Worm (Caenorhabditis elegans) whole organism, L1 larva: ENCODE results near the gene fmo-4.

ENCODE experiments used
- C16A3.4 ChIP-seq: fragments of 150-350 bp; optimal IDR thresholded peaks from 2 replicates; lab custom pipeline; 2014; ENCODE audit warnings: missing biosample characterization, missing genetic modification characterization
- C34B4.2 ChIP-seq: sonication (generic microtip); optimal IDR thresholded peaks from 2 replicates; lab custom pipeline; 2017; ENCODE audit warnings: mild to moderate bottlenecking, missing genetic modification characterization, missing compliant biosample characterization
- Y116A8C.19 ChIP-seq: sonication (generic microtip); optimal IDR thresholded peaks from 2 replicates; lab custom pipeline; 2016; ENCODE audit warnings: missing compliant biosample characterization, missing genetic modification characterization, borderline replicate concordance
- aha-1 ChIP-seq: fragments of 150-350 bp; optimal IDR thresholded peaks from 2 replicates; lab custom pipeline; 2014; ENCODE audit warnings: missing biosample characterization, missing genetic modification characterization
- aly-2 ChIP-seq: fragments of 150-350 bp; optimal IDR thresholded peaks from 2 replicates; lab custom pipeline; 2014; ENCODE audit warnings: missing biosample characterization, missing genetic modification characterization
- ama-1 ChIP-seq: fragments of 150-350 bp; optimal IDR thresholded peaks from 2 replicates; lab custom pipeline; 2014
- blmp-1 ChIP-seq: fragments of 150-350 bp; optimal IDR thresholded peaks from 2 replicates; lab custom pipeline; 2014; ENCODE audit warnings: missing biosample characterization, missing genetic modification characterization
- ceh-8 ChIP-seq: fragments of 200-800 bp; sonication (Bioruptor generic); optimal IDR thresholded peaks from 2 replicates; lab custom pipeline; 2018; ENCODE audit warnings: mild to moderate bottlenecking, missing genetic modification characterization, moderate library complexity, missing compliant biosample characterization
- ceh-82 ChIP-seq, 3 experiments: fragments of 150-350 bp in 1 of 3; sonication (generic microtip) in 2 of 3; optimal IDR thresholded peaks; 2 replicates each; lab custom pipeline; 2014 to 2017; ENCODE audit warnings: missing biosample characterization in 3 of 3, missing genetic modification characterization in 3 of 3
- ceh-90 ChIP-seq: sonication (generic microtip); optimal IDR thresholded peaks from 2 replicates; lab custom pipeline; 2016; ENCODE audit warnings: missing genetic modification characterization, missing compliant biosample characterization
- dpl-1 ChIP-seq, 3 experiments: fragments of 150-350 bp in 2 of 3; sonication (generic microtip) in 1 of 3; optimal IDR thresholded peaks; 2 replicates each; lab custom pipeline; 2014 to 2017; ENCODE audit warnings: missing biosample characterization in 3 of 3, missing genetic modification characterization in 3 of 3, missing genetic modification reagents in 3 of 3
- efl-1 ChIP-seq, 4 experiments: fragments of 150-350 bp; optimal IDR thresholded peaks in 3 of 4; peaks in 1 of 4; 1 replicate in 1 of 4; 2 replicates in 3 of 4; lab custom pipeline; 2014; ENCODE audit warnings: missing biosample characterization in 2 of 4, missing genetic modification characterization in 2 of 4, missing genetic modification reagents in 2 of 4
- efl-3 ChIP-seq: fragments of 200-800 bp; sonication (Bioruptor generic); optimal IDR thresholded peaks from 2 replicates; lab custom pipeline; 2018; ENCODE audit warnings: mild to moderate bottlenecking, missing genetic modification characterization, missing compliant biosample characterization
- elt-2 ChIP-seq: sonication (generic microtip); optimal IDR thresholded peaks from 2 replicates; lab custom pipeline; 2016; ENCODE audit warnings: missing genetic modification characterization, mild to moderate bottlenecking, inconsistent platforms, missing compliant biosample characterization, missing genetic modification reagents
- elt-3 ChIP-seq, 6 experiments: fragments of 150-350 bp in 1 of 6; sonication (generic microtip); optimal IDR thresholded peaks; 2 replicates each; lab custom pipeline; 2017 to 2018; ENCODE audit warnings: missing biosample characterization in 6 of 6, missing genetic modification characterization in 6 of 6, inconsistent platforms in 1 of 6
- fkh-10 ChIP-seq: sonication (generic microtip); optimal IDR thresholded peaks from 2 replicates; lab custom pipeline; 2017; ENCODE audit warnings: missing biosample characterization, missing genetic modification reagents, missing genetic modification characterization
- fkh-4 ChIP-seq: sonication (generic microtip); optimal IDR thresholded peaks from 2 replicates; lab custom pipeline; 2016; ENCODE audit warnings: missing compliant biosample characterization, missing genetic modification characterization, borderline replicate concordance
- fkh-8 ChIP-seq: sonication (generic microtip); optimal IDR thresholded peaks from 2 replicates; lab custom pipeline; 2016; ENCODE audit warnings: mild to moderate bottlenecking, missing genetic modification characterization, missing compliant biosample characterization
- hpl-2 ChIP-seq: fragments of 150-350 bp; optimal IDR thresholded peaks from 2 replicates; lab custom pipeline; 2014; ENCODE audit warnings: missing biosample characterization, missing genetic modification reagents, missing genetic modification characterization
- irx-1 ChIP-seq: sonication (generic microtip); optimal IDR thresholded peaks from 2 replicates; lab custom pipeline; 2016; ENCODE audit warnings: missing genetic modification characterization, missing compliant biosample characterization
- lin-13 ChIP-seq: fragments of 150-350 bp; optimal IDR thresholded peaks from 2 replicates; lab custom pipeline; 2014; ENCODE audit warnings: missing biosample characterization, missing genetic modification reagents, missing genetic modification characterization
- lin-14 ChIP-seq: fragments of 200-800 bp; sonication (Bioruptor generic); optimal IDR thresholded peaks from 2 replicates; lab custom pipeline; 2018; ENCODE audit warnings: mild to moderate bottlenecking, missing genetic modification characterization, moderate library complexity, missing compliant biosample characterization
- lin-39 ChIP-seq: fragments of 150-350 bp; optimal IDR thresholded peaks from 2 replicates; lab custom pipeline; 2014; ENCODE audit warnings: missing biosample characterization, missing genetic modification reagents, missing genetic modification characterization
- mab-9 ChIP-seq: fragments of 200-800 bp; sonication (Bioruptor generic); IDR thresholded peaks from 2 replicates; pipeline ENCODE4 v1.3.6; 2022; ENCODE audit warnings: missing genetic modification reagents, missing genetic modification characterization, missing compliant biosample characterization
- mdl-1 ChIP-seq, 2 experiments: fragments of 150-350 bp; optimal IDR thresholded peaks; 2 replicates each; lab custom pipeline; 2014 to 2017; ENCODE audit warnings: missing biosample characterization in 2 of 2, missing genetic modification characterization in 2 of 2, inconsistent platforms in 1 of 2
- mep-1 ChIP-seq: fragments of 150-350 bp; optimal IDR thresholded peaks from 2 replicates; lab custom pipeline; 2014; ENCODE audit warnings: missing biosample characterization, missing genetic modification characterization
- nhr-11 ChIP-seq: fragments of 150-350 bp; optimal IDR thresholded peaks from 2 replicates; lab custom pipeline; 2014; ENCODE audit warnings: missing biosample characterization, missing genetic modification characterization
- nhr-20 ChIP-seq: sonication (generic microtip); optimal IDR thresholded peaks from 2 replicates; lab custom pipeline; 2016; ENCODE audit warnings: mild to moderate bottlenecking, missing genetic modification characterization, missing compliant biosample characterization
- nhr-28 ChIP-seq: fragments of 150-350 bp; optimal IDR thresholded peaks from 2 replicates; lab custom pipeline; 2014; ENCODE audit warnings: missing biosample characterization, missing genetic modification characterization
- nhr-47 ChIP-seq: sonication (generic microtip); optimal IDR thresholded peaks from 2 replicates; lab custom pipeline; 2016; ENCODE audit warnings: mild to moderate bottlenecking, missing genetic modification characterization, moderate library complexity, missing compliant biosample characterization
- nhr-71 ChIP-seq: sonication (generic microtip); optimal IDR thresholded peaks from 2 replicates; lab custom pipeline; 2016; ENCODE audit warnings: mild to moderate bottlenecking, missing genetic modification characterization, moderate library complexity, missing compliant biosample characterization
- nhr-76 ChIP-seq: sonication (generic microtip); optimal IDR thresholded peaks from 2 replicates; lab custom pipeline; 2017; ENCODE audit warnings: missing biosample characterization, missing genetic modification characterization
- nhr-85 ChIP-seq: sonication (generic microtip); peaks from one replicate; lab custom pipeline; 2016; ENCODE audit warnings: missing genetic modification characterization, inconsistent platforms, missing compliant biosample characterization
- nhr-90 ChIP-seq: sonication (generic microtip); optimal IDR thresholded peaks from 2 replicates; lab custom pipeline; 2016; ENCODE audit warnings: mild to moderate bottlenecking, missing genetic modification characterization, missing compliant biosample characterization; ENCODE audit not compliant: poor library complexity
- pax-3 ChIP-seq: fragments of 200-800 bp; sonication (Bioruptor generic); optimal IDR thresholded peaks from 2 replicates; lab custom pipeline; 2018; ENCODE audit warnings: mild to moderate bottlenecking, missing genetic modification characterization, moderate library complexity, missing compliant biosample characterization
- pqm-1 ChIP-seq: sonication (generic microtip); optimal IDR thresholded peaks from 3 replicates; lab custom pipeline; 2017; ENCODE audit warnings: missing biosample characterization, missing genetic modification characterization
- skn-1 ChIP-seq: fragments of 150-350 bp; optimal IDR thresholded peaks from 2 replicates; lab custom pipeline; 2014; ENCODE audit warnings: missing biosample characterization, missing genetic modification characterization
- snpc-4 ChIP-seq: fragments of 150-350 bp; optimal IDR thresholded peaks from 2 replicates; lab custom pipeline; 2014; ENCODE audit warnings: missing biosample characterization, missing genetic modification characterization
- snu-23 ChIP-seq: sonication (generic microtip); optimal IDR thresholded peaks from 2 replicates; lab custom pipeline; 2016; ENCODE audit warnings: missing genetic modification characterization, missing compliant biosample characterization
- sptf-1 ChIP-seq: fragments of 150-350 bp; optimal IDR thresholded peaks from 2 replicates; lab custom pipeline; 2014; ENCODE audit warnings: missing biosample characterization, missing genetic modification characterization
- swsn-7 ChIP-seq: sonication (generic microtip); optimal IDR thresholded peaks from 2 replicates; lab custom pipeline; 2016; ENCODE audit warnings: missing genetic modification characterization, missing compliant biosample characterization
- tbx-2 ChIP-seq: sonication (generic microtip); optimal IDR thresholded peaks from 2 replicates; lab custom pipeline; 2016; ENCODE audit warnings: missing genetic modification characterization, missing compliant biosample characterization
- unc-86 ChIP-seq: sonication (generic microtip); optimal IDR thresholded peaks from 2 replicates; lab custom pipeline; 2016; ENCODE audit warnings: missing genetic modification characterization, missing compliant biosample characterization
- unc-98 ChIP-seq: fragments of 200-800 bp; sonication (Bioruptor generic); IDR thresholded peaks from 2 replicates; pipeline ENCODE4 v1.3.6; 2022; ENCODE audit warnings: missing genetic modification characterization, missing compliant biosample characterization

Gene fmo-4

DNA sequence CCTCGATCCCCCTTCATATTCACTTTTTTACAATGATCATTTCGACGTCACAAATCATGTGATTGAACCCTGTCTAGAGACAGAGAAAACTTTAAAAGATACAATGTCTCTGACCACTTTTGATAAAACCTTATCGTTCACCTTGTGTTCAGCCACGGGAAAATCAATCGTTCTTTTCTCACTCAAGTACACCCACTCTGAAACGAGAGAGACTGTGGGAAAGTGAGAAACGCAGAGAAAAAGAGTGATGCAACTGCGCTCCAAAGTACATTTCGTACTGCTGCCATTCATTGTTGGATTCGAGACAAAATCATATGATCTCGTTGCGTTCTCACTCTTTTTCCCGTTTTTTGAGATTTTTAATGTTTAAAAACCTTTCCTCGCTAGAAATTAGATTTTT is 41.3 kb downstream of the fmo-4 start (continued):
- peak; percentile 93 for TF ChIP-seq pax-3 (tag; lab: Kevin White, UChicago)
- TF ChIP-seq mab-9 (GFP tag; lab: Robert Waterston, UW) = peak; percentile 63
- TF ChIP-seq elt-2 (tag; lab: Kevin White, UChicago) = peak; percentile 92
- no peak for TF ChIP-seq C34B4.2 (tag; lab: Kevin White, UChicago)
- peak; percentile 81 for TF ChIP-seq lin-13 (GFP tag; lab: Kevin White, UChicago)
- TF ChIP-seq ceh-90 (tag; lab: Kevin White, UChicago) = peak; percentile 50
- TF ChIP-seq swsn-7 (tag; lab: Kevin White, UChicago) = peak; percentile 90
- TF ChIP-seq aha-1 (tag; lab: Kevin White, UChicago) = peak; percentile 36
- TF ChIP-seq C16A3.4 = peak; percentile 95

DNA sequence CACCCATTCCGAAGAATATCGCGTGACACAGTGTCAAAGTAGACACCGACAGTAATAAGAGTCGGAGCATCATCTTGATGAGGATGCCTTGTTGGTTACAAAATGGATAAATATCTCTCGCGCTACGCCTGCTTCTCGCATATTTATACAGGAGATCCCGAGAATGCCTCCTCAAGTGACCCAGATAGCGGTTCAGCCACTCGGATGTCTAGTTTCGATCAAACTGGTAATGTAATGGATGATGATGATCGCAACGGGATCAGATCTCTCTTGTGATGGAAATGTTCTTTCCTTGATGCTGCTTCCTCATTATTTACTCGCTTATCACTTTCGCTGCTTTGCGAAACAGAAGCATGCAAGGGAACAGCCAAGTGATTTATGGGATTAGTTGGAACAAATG is 42.7 kb downstream of the fmo-4 start, which contains the start of gene grl-17:
grl-17 (minus strand) TSS at position 101 of the 400 bp plus-strand sequence.
- TF ChIP-seq blmp-1 (tag; lab: Kevin White, UChicago) (peak; percentile 48), nhr-11 (no peak), elt-3 (tag; optimal IDR thresholded peaks at IDR 0.05; lab: Kevin White, UChicago) (no peak)

DNA sequence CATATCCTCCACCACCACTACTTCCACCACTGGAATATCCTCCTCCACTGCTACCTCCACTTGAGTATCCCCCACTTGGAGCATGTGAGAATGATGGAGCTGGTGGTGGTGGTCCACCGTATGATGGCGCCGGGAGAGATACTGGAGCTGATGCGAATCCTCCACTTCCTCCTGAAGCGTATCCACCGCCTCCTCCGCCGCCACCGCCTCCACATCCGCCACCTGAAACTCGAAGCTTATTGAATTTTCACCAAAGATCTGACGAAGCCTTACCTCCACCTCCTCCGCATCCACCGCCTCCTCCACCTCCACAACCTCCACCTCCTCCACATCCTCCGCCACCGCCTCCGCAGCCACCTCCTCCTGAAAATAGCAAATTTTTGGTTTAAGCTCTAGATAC is 43.8 kb downstream of the fmo-4 start:
- no peak for TF ChIP-seq efl-1 (optimal IDR thresholded peaks at IDR 0.05; lab: Kevin White, UChicago)
- TF ChIP-seq efl-1 (GFP tag; optimal IDR thresholded peaks at IDR 0.05 in 1 of 2; lab: Kevin White, UChicago) = peak in 1 of 2 experiments; percentile 36
- TF ChIP-seq snpc-4 (tag; lab: Kevin White, UChicago) = no peak

DNA sequence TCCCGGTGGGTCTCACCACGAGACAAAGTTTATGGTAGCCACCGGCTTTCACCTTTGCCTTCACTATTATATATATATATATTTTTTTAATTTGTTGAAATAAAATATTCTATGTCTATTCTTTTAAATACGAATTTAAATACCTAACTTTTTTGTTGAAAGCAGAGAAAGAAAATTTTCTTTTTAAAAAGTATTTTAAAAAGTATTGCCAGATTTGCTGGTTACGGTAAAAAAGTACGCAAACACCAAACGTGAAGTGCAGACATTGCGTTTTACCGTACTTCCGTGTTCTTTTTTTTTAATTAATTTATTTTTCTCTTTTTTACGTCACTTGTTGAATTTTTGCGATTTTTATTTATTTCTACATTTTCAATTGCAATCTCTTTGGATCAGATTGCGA is 46.5 kb downstream of the fmo-4 start, which contains the start of gene C56A3.8:
C56A3.8 (plus strand) TSS at position 301 of the 400 bp plus-strand sequence.
- no peak for TF ChIP-seq mab-9 (GFP tag; lab: Robert Waterston, UW)
- no peak for TF ChIP-seq snu-23 (GFP tag; lab: Kevin White, UChicago)
- no peak for TF ChIP-seq fkh-4
- no peak for TF ChIP-seq aly-2 (tag; lab: Kevin White, UChicago)
- no peak for TF ChIP-seq ceh-82 (tag; optimal IDR thresholded peaks at IDR 0.05; lab: Kevin White, UChicago)
- TF ChIP-seq pqm-1 = no peak
- TF ChIP-seq mep-1 (tag; lab: Kevin White, UChicago) = no peak
- TF ChIP-seq irx-1 (tag; lab: Kevin White, UChicago) = no peak
- TF ChIP-seq nhr-28 (tag; lab: Kevin White, UChicago) = no peak
- TF ChIP-seq ama-1 (lab: Kevin White, UChicago) = no peak

DNA sequence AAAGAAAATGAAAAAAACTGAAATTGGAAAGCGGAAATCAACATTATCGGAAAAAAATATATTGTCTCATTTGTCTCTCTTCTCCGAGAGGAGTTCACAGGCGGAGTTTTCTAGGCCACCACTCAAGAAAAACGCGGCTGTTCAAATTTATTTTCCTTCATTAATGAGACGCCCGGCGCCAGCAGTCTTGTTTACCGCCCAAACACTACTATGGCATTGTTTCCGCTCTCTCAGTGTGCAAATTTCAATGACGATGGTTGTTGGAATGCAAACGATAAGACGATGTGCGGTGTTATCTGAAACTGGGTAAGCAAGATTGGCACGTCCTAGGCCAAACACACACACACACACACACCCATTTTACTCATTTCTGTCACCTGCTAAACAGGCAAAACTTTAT is 49.8 kb downstream of the fmo-4 start, which contains the start of gene cav-2:
cav-2 (plus strand) TSS at position 359 of the 400 bp plus-strand sequence.
- TF ChIP-seq mdl-1 (tag; optimal IDR thresholded peaks at IDR 0.05; lab: Kevin White, UChicago) (peak in 1 of 2 experiments; percentile 50), tbx-2 (tag; lab: Kevin White, UChicago) (peak; percentile 92), hpl-2 (GFP tag; lab: Kevin White, UChicago) (no peak), C34B4.2 (tag; lab: Kevin White, UChicago) (peak; percentile 27), nhr-20 (tag; lab: Kevin White, UChicago) (peak; percentile 91), lin-39 (peak; percentile 68), fkh-10 (GFP tag; lab: Kevin White, UChicago) (no peak), sptf-1 (tag; lab: Kevin White, UChicago) (no peak), swsn-7 (tag; lab: Kevin White, UChicago) (peak; percentile 86), dpl-1 (GFP tag; optimal IDR thresholded peaks at IDR 0.05; lab: Kevin White, UChicago) (peak; percentile 92 to 99 (median 96)), irx-1 (tag; lab: Kevin White, UChicago) (peak; percentile 95), nhr-71 (tag; lab: Kevin White, UChicago) (peak; percentile 93), fkh-8 (tag; lab: Kevin White, UChicago) (peak; percentile 76), snpc-4 (tag; lab: Kevin White, UChicago) (peak; percentile 33), nhr-47 (tag; lab: Kevin White, UChicago) (peak; percentile 91), C16A3.4 (peak; percentile 63), ceh-8 (peak; percentile 64), unc-98 (GFP tag; lab: Robert Waterston, UW) (peak; percentile 86), unc-86 (tag; lab: Kevin White, UChicago) (peak; percentile 75), nhr-76 (tag; lab: Kevin White, UChicago) (no peak), pax-3 (tag; lab: Kevin White, UChicago) (peak; percentile 99), nhr-85 (tag; lab: Kevin White, UChicago) (peak; percentile 96), ama-1 (lab: Kevin White, UChicago) (no peak), efl-3 (GFP tag; lab: Kevin White, UChicago) (peak; percentile 61), Y116A8C.19 (tag; lab: Kevin White, UChicago) (peak; percentile 66), lin-14 (GFP tag; lab: Kevin White, UChicago) (peak; percentile 82), nhr-90 (tag; lab: Kevin White, UChicago) (peak; percentile 93), mab-9 (GFP tag; lab: Robert Waterston, UW) (peak; percentile 86), elt-2 (tag; lab: Kevin White, UChicago) (peak; percentile 80), skn-1 (tag; lab: Kevin White, UChicago) (peak; percentile 42)
